Worm (Caenorhabditis elegans): ENCODE data around the gene K12H6.5.

K12H6.5 gene

DNA sequence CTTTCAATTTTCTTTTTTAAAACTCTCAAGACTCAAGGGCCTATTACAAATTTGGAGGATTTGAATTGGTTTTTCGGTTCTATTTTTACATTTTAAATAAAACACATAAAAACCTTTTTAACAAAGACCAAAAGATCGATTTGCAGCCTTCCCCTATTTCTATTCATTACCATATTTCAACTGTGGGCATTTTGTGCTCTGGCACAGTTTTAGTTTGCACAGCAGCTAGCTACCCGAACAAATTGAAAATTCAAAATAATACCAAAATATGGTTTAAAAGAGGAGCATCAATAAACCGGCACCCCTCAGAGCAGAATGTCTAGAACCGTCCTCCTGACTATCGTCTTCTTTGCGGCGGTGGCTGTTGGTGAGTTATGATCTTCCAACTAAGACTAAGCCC is 44.6 kb downstream of the K12H6.5 start, which contains the start of gene F08D12.2:
Gene F08D12.2, plus strand, starts transcription at position 301 of the 400 bp plus-strand sequence.
- no peak for TF ChIP-seq hlh-4 (tag; optimal IDR thresholded peaks at IDR 0.05)

DNA sequence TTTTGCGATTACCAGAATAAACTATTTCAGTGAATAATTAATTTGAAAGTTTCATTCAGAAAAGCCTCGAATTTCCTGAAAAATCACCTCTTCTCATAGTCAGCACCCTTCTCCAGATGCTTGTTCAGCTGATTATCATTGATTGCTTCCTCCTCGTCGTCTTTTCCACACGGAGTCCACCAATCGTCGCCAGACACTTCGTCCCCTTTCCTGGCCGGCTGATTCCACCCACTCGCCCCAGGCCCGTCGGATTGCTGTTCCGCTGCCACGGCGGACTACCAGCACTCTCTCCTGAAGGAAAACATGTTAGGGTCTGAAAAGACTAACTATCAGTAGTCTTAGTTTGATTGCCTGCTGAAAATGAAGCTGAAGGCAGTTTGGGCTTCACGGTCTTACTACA is 45.2 kb downstream of the K12H6.5 start:
- TF ChIP-seq Y116A8C.19 (tag; optimal IDR thresholded peaks at IDR 0.05; ENCODE audit: borderline replicate concordance) (no peak), unc-130 (tag; optimal IDR thresholded peaks at IDR 0.05) (no peak), lin-14 (GFP tag; optimal IDR thresholded peaks at IDR 0.05) (no peak), mep-1 (tag; optimal IDR thresholded peaks at IDR 0.05) (no peak), alr-1 (tag; optimal IDR thresholded peaks at IDR 0.05; ENCODE audit: borderline replicate concordance) (no peak), pag-3 (tag; optimal IDR thresholded peaks at IDR 0.05; ENCODE audit: borderline replicate concordance, insufficient read depth) (no peak), egl-27 (tag; optimal IDR thresholded peaks at IDR 0.05) (no peak), dsc-1 (tag; optimal IDR thresholded peaks at IDR 0.05) (no peak), nhr-47 (tag; optimal IDR thresholded peaks at IDR 0.05) (no peak), skn-1 (tag; optimal IDR thresholded peaks at IDR 0.05) (no peak), hlh-17 (GFP tag; optimal IDR thresholded peaks at IDR 0.05; ENCODE audit: borderline replicate concordance) (no peak), vab-15 (tag; optimal IDR thresholded peaks at IDR 0.05) (no peak), rnt-1 (tag; optimal IDR thresholded peaks at IDR 0.05) (no peak), ceh-8 (GFP tag; optimal IDR thresholded peaks at IDR 0.05) (no peak), ceh-90 (tag; optimal IDR thresholded peaks at IDR 0.05) (no peak), nhr-20 (tag; optimal IDR thresholded peaks at IDR 0.05) (no peak), lsy-2 (tag; optimal IDR thresholded peaks at IDR 0.05) (no peak), jun-1 (tag; optimal IDR thresholded peaks at IDR 0.05) (no peak), nhr-28 (tag; optimal IDR thresholded peaks at IDR 0.05) (no peak), ceh-63 (GFP tag; optimal IDR thresholded peaks at IDR 0.05) (no peak)

DNA sequence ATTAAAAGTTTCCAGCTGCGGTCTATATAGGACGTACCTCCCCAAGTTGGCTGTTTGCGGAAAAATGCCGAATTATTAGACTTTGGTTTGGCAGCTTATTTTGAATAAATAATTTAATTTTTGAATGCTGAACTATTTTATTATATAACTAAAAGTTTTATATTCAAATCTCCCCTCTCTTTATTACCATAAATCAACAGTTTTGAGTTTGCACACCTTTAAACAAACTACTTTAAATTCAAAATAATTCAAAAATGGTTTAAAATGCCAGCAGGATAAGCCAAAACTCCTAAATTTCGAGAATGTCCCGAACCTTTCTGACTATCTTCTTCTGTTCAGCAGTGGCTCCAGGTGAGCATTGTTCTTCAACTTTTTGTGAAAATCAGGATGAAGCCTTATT is 46.7 kb downstream of the K12H6.5 start, which contains the start of gene F08D12.3:
Gene F08D12.3, plus strand, starts transcription at position 301 of the 400 bp plus-strand sequence.
- TF ChIP-seq grh-1 (GFP tag; IDR thresholded peaks at IDR 0.05) (no peak), lir-3 (tag; optimal IDR thresholded peaks at IDR 0.05; ENCODE audit: poor library complexity) (no peak), nhr-12 (tag; optimal IDR thresholded peaks at IDR 0.05) (no peak), ceh-90 (tag; optimal IDR thresholded peaks at IDR 0.05) (no peak), dpl-1 (GFP tag; optimal IDR thresholded peaks at IDR 0.05) (no peak), hpl-2 (GFP tag; optimal IDR thresholded peaks at IDR 0.05) (no peak)

DNA sequence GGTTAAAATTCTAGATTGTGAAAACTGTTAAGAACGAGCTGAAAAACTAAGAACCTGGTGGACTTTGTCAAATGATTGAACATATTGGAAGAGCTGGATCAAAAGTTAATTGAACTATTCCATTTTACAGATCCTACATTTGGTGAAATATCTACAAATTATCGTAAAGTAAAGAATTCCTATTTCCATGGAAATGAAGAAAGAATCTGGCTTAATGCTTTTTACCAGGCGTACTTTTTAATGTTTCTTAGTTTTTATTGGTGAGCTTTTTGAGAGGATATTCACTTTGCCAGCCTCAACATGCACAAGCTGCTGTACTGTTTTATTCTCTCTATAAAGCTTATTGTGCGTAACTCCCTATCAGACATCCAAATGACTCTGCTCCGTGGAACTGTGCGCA is 48.1 kb downstream of the K12H6.5 start, which contains the start of gene F08D12.4:
Gene F08D12.4, plus strand, starts transcription at position 301 of the 400 bp plus-strand sequence.
- no peak for TF ChIP-seq zag-1 (tag; optimal IDR thresholded peaks at IDR 0.05)
- no peak for TF ChIP-seq nhr-237 (tag; optimal IDR thresholded peaks at IDR 0.05)
- TF ChIP-seq rnt-1 (tag; optimal IDR thresholded peaks at IDR 0.05), result no peak
- no peak for TF ChIP-seq nhr-90 (tag; optimal IDR thresholded peaks at IDR 0.05; ENCODE audit: poor library complexity)
- no peak for TF ChIP-seq fkh-4 (tag; optimal IDR thresholded peaks at IDR 0.05; ENCODE audit: borderline replicate concordance)
- TF ChIP-seq fkh-8 (tag; optimal IDR thresholded peaks at IDR 0.05), result no peak
